Fruit fly (Drosophila melanogaster) whole organism, embryonic: ENCODE data around the gene TFAM.
A peak's percentile ranks its signal among the peaks of the same experiment; 100 is the strongest.

Experiments used
- Asciz ChIP-seq: fragments of 200-800 bp; sonication (Bioruptor generic); optimal IDR thresholded peaks from 2 replicates; lab custom pipeline; 2017; ENCODE audit warnings: missing biosample characterization, mild to moderate bottlenecking, missing genetic modification characterization, missing genetic modification reagents
- BEAF-32 ChIP-seq: fragments of 200-800 bp; sonication (Bioruptor generic); optimal IDR thresholded peaks from 3 replicates; lab custom pipeline; 2017; ENCODE audit warnings: missing biosample characterization, missing genetic modification characterization, mild to moderate bottlenecking, moderate library complexity, missing genetic modification reagents
- Blimp-1 ChIP-seq: fragments of 200-800 bp; sonication (Bioruptor generic); optimal IDR thresholded peaks from 3 replicates; lab custom pipeline; 2018; ENCODE audit warnings: missing biosample characterization, missing genetic modification characterization, mild to moderate bottlenecking, moderate library complexity, missing genetic modification reagents
- CG10543 ChIP-seq: fragments of 200-800 bp; sonication (Bioruptor generic); optimal IDR thresholded peaks from 3 replicates; lab custom pipeline; 2017; ENCODE audit warnings: missing biosample characterization, mild to moderate bottlenecking, missing genetic modification characterization, moderate library complexity
- CG12391 ChIP-seq: fragments of 200-800 bp; sonication (Bioruptor generic); optimal IDR thresholded peaks from 3 replicates; lab custom pipeline; 2018; ENCODE audit warnings: missing biosample characterization, mild to moderate bottlenecking, missing genetic modification characterization, moderate library complexity
- CG12744 ChIP-seq: fragments of 200-800 bp; sonication (Bioruptor generic); optimal IDR thresholded peaks from 2 replicates; lab custom pipeline; 2016; ENCODE audit warnings: missing biosample characterization, missing genetic modification characterization
- CG13123 ChIP-seq: fragments of 200-800 bp; sonication (Bioruptor generic); optimal IDR thresholded peaks from 2 replicates; lab custom pipeline; 2016; ENCODE audit warnings: missing biosample characterization, missing genetic modification characterization
- CG14667 ChIP-seq: fragments of 200-800 bp; sonication (Bioruptor generic); IDR thresholded peaks from 2 replicates; pipeline ENCODE4 v1.3.6; 2022; ENCODE audit warnings: missing biosample characterization, missing genetic modification characterization
- CG14965 ChIP-seq: fragments of 200-800 bp; sonication (Bioruptor generic); optimal IDR thresholded peaks from 2 replicates; lab custom pipeline; 2016; ENCODE audit warnings: missing biosample characterization, missing genetic modification characterization, borderline replicate concordance
- CG1529 ChIP-seq: fragments of 200-800 bp; sonication (Bioruptor generic); optimal IDR thresholded peaks from 3 replicates; lab custom pipeline; 2018; ENCODE audit warnings: missing biosample characterization, missing genetic modification characterization
- CG18011 ChIP-seq: fragments of 200-800 bp; sonication (Bioruptor generic); optimal IDR thresholded peaks from 2 replicates; lab custom pipeline; 2017; ENCODE audit warnings: missing biosample characterization, missing genetic modification characterization, mild to moderate bottlenecking, moderate library complexity, missing genotype
- CG18599 ChIP-seq: fragments of 200-800 bp; sonication (Bioruptor generic); optimal IDR thresholded peaks from 3 replicates; lab custom pipeline; 2017; ENCODE audit warnings: missing biosample characterization, missing genetic modification characterization, mild to moderate bottlenecking, moderate library complexity, missing genetic modification reagents
- CG2129 ChIP-seq: fragments of 200-800 bp; sonication (Bioruptor generic); IDR thresholded peaks from 2 replicates; pipeline ENCODE4 v1.3.6; 2022; ENCODE audit warnings: missing biosample characterization, missing genetic modification characterization; ENCODE audit not compliant: partially characterized antibody
- CG7786 ChIP-seq: fragments of 200-800 bp; sonication (Bioruptor generic); optimal IDR thresholded peaks from 2 replicates; lab custom pipeline; 2016; ENCODE audit warnings: missing biosample characterization, missing genetic modification characterization
- CG7987 ChIP-seq: fragments of 200-800 bp; sonication (Bioruptor generic); optimal IDR thresholded peaks from 2 replicates; lab custom pipeline; 2018; ENCODE audit warnings: missing biosample characterization, mild to moderate bottlenecking, missing genetic modification characterization, moderate library complexity
- CG8388 ChIP-seq: fragments of 200-800 bp; sonication (Bioruptor generic); optimal IDR thresholded peaks from 2 replicates; lab custom pipeline; 2019; ENCODE audit warnings: missing biosample characterization, mild to moderate bottlenecking, missing genetic modification characterization, moderate library complexity
- Elba2 ChIP-seq: fragments of 200-800 bp; sonication (Bioruptor generic); optimal IDR thresholded peaks from 3 replicates; lab custom pipeline; 2016; ENCODE audit warnings: missing biosample characterization, missing genetic modification characterization
- Ets65A ChIP-seq: fragments of 200-800 bp; sonication (Bioruptor generic); peaks from one replicate; lab custom pipeline; 2016; ENCODE audit warnings: missing biosample characterization, missing genetic modification characterization
- GATAe ChIP-seq: fragments of 200-800 bp; sonication (Bioruptor generic); conservative IDR thresholded peaks from 2 replicates; pipeline ENCODE4 v1.3.6; 2022; ENCODE audit warnings: missing biosample characterization, missing genetic modification characterization
- Gug ChIP-seq: fragments of 200-800 bp; sonication (Bioruptor generic); IDR thresholded peaks from 4 replicates; pipeline ENCODE4 v1.3.6; 2022; ENCODE audit warnings: missing biosample characterization, missing genetic modification characterization
- HmgZ ChIP-seq: fragments of 200-800 bp; sonication (Bioruptor generic); optimal IDR thresholded peaks from 2 replicates; lab custom pipeline; 2018; ENCODE audit warnings: missing biosample characterization, mild to moderate bottlenecking, missing genetic modification characterization
- Hr3 ChIP-seq: fragments of 200-800 bp; sonication (Bioruptor generic); optimal IDR thresholded peaks from 3 replicates; lab custom pipeline; 2016; ENCODE audit warnings: missing biosample characterization, missing genetic modification characterization
- Hr39 ChIP-seq: fragments of >200 bp; optimal IDR thresholded peaks from 2 replicates; lab custom pipeline; 2017
- Hr51 ChIP-seq, 2 experiments: fragments of 200-800 bp; sonication (Bioruptor generic); optimal IDR thresholded peaks; 2 replicates in 1 of 2; 3 replicates in 1 of 2; lab custom pipeline; 2016 to 2018; ENCODE audit warnings: missing biosample characterization in 2 of 2, missing genetic modification characterization in 2 of 2, mild to moderate bottlenecking in 1 of 2, moderate library complexity in 1 of 2
- Hr78 ChIP-seq, 2 experiments: fragments of 200-800 bp in 1 of 2; fragments of >200 bp in 1 of 2; sonication (Bioruptor generic) in 1 of 2; optimal IDR thresholded peaks; 2 replicates each; lab custom pipeline; 2017 to 2019; ENCODE audit warnings: missing biosample characterization in 2 of 2, missing genetic modification characterization in 2 of 2, mild to moderate bottlenecking in 1 of 2, moderate library complexity in 1 of 2
- NC2β ChIP-seq: fragments of 200-800 bp; sonication (Bioruptor generic); optimal IDR thresholded peaks from 2 replicates; lab custom pipeline; 2016; ENCODE audit warnings: missing biosample characterization, missing genetic modification characterization
- Nf-YC ChIP-seq: fragments of 200-800 bp; optimal IDR thresholded peaks from 3 replicates; lab custom pipeline; 2019; ENCODE audit warnings: missing biosample characterization, mild to moderate bottlenecking, missing genetic modification characterization, moderate library complexity
- Oli ChIP-seq: fragments of 200-800 bp; sonication (Bioruptor generic); optimal IDR thresholded peaks from 2 replicates; lab custom pipeline; 2018; ENCODE audit warnings: missing biosample characterization, mild to moderate bottlenecking, missing genetic modification characterization, moderate library complexity
- Pdp1 ChIP-seq, 2 experiments: fragments of 200-800 bp; sonication (Bioruptor generic); optimal IDR thresholded peaks; 3 replicates each; lab custom pipeline; 2016; ENCODE audit warnings: missing biosample characterization in 2 of 2, missing genetic modification characterization in 2 of 2, mild to moderate bottlenecking in 1 of 2, moderate library complexity in 1 of 2
- Spps ChIP-seq: fragments of 200-800 bp; sonication (Bioruptor generic); optimal IDR thresholded peaks from 2 replicates; lab custom pipeline; 2018; ENCODE audit warnings: missing biosample characterization, mild to moderate bottlenecking, missing genetic modification characterization
- Stat92E ChIP-seq, 3 experiments: fragments of >200 bp in 2 of 3; fragments of 200-800 bp in 1 of 3; sonication (Bioruptor generic) in 1 of 3; optimal IDR thresholded peaks; 2 replicates each; lab custom pipeline; 2017 to 2019; ENCODE audit warnings: missing biosample characterization in 3 of 3, missing genetic modification characterization in 3 of 3, mild to moderate bottlenecking in 1 of 3, moderate library complexity in 1 of 3
- YL-1 ChIP-seq: fragments of 200-800 bp; sonication (Bioruptor generic); optimal IDR thresholded peaks from 3 replicates; lab custom pipeline; 2017; ENCODE audit warnings: missing biosample characterization, mild to moderate bottlenecking, missing genetic modification characterization
- chm ChIP-seq: fragments of 200-800 bp; sonication (Bioruptor generic); IDR thresholded peaks from 2 replicates; pipeline ENCODE4 v1.3.6; 2022; ENCODE audit warnings: missing biosample characterization, missing genetic modification characterization
- chn ChIP-seq: fragments of 200-800 bp; sonication (Bioruptor generic); optimal IDR thresholded peaks from 2 replicates; lab custom pipeline; 2016; ENCODE audit warnings: missing biosample characterization, missing genetic modification characterization
- crc ChIP-seq: fragments of 200-800 bp; sonication (Bioruptor generic); optimal IDR thresholded peaks from 2 replicates; lab custom pipeline; 2016; ENCODE audit warnings: missing biosample characterization, missing genetic modification characterization
- dan ChIP-seq: fragments of 200-800 bp; sonication (Bioruptor generic); IDR thresholded peaks from 2 replicates; pipeline ENCODE4 v1.3.6; 2022; ENCODE audit warnings: missing biosample characterization, missing genetic modification characterization
- eyg ChIP-seq: fragments of 200-800 bp; sonication (Bioruptor generic); optimal IDR thresholded peaks from 3 replicates; lab custom pipeline; 2016; ENCODE audit warnings: missing biosample characterization, missing genetic modification characterization
- fd64A ChIP-seq: fragments of 200-800 bp; sonication (Bioruptor generic); optimal IDR thresholded peaks from 3 replicates; lab custom pipeline; 2018; ENCODE audit warnings: missing biosample characterization, mild to moderate bottlenecking, missing genetic modification characterization
- gcm ChIP-seq: fragments of 200-800 bp; sonication (Bioruptor generic); optimal IDR thresholded peaks from 2 replicates; lab custom pipeline; 2019; ENCODE audit warnings: missing biosample characterization, mild to moderate bottlenecking, missing genetic modification characterization, moderate library complexity
- onecut ChIP-seq: fragments of 200-800 bp; sonication (Bioruptor generic); IDR thresholded peaks from 2 replicates; pipeline ENCODE4 v1.3.6; 2022; ENCODE audit warnings: missing biosample characterization, missing genetic modification characterization
- ranshi ChIP-seq: fragments of 200-800 bp; sonication (Bioruptor generic); IDR thresholded peaks from 2 replicates; pipeline ENCODE4 v1.3.6; 2022; ENCODE audit warnings: missing biosample characterization, missing genetic modification characterization
- row ChIP-seq: fragments of 200-800 bp; sonication (Bioruptor generic); IDR thresholded peaks from 3 replicates; pipeline ENCODE4 v1.3.6; 2022; ENCODE audit warnings: missing biosample characterization, missing genetic modification characterization
- sob ChIP-seq: fragments of 200-800 bp; sonication (Bioruptor generic); IDR thresholded peaks from 2 replicates; pipeline ENCODE4 v1.3.6; 2022; ENCODE audit warnings: missing biosample characterization, missing genetic modification characterization
- sr ChIP-seq: fragments of 200-800 bp; sonication (Bioruptor generic); IDR thresholded peaks from 3 replicates; pipeline ENCODE4 v1.3.6; 2022; ENCODE audit warnings: missing biosample characterization, missing genetic modification characterization
- ttk ChIP-seq: fragments of 200-800 bp; sonication (Bioruptor generic); IDR thresholded peaks from 2 replicates; pipeline ENCODE4 v2.1.2; 2022; ENCODE audit warnings: missing biosample characterization, missing genetic modification characterization
- tup ChIP-seq: fragments of 200-800 bp; sonication (Bioruptor generic); optimal IDR thresholded peaks from 2 replicates; lab custom pipeline; 2016; ENCODE audit warnings: missing biosample characterization, mild to moderate bottlenecking, missing genetic modification characterization, moderate library complexity
- vvl ChIP-seq: fragments of 200-800 bp; sonication (Bioruptor generic); IDR thresholded peaks from 2 replicates; pipeline ENCODE4 v1.3.6; 2022; ENCODE audit warnings: missing biosample characterization, missing genetic modification characterization

TFAM gene

DNA sequence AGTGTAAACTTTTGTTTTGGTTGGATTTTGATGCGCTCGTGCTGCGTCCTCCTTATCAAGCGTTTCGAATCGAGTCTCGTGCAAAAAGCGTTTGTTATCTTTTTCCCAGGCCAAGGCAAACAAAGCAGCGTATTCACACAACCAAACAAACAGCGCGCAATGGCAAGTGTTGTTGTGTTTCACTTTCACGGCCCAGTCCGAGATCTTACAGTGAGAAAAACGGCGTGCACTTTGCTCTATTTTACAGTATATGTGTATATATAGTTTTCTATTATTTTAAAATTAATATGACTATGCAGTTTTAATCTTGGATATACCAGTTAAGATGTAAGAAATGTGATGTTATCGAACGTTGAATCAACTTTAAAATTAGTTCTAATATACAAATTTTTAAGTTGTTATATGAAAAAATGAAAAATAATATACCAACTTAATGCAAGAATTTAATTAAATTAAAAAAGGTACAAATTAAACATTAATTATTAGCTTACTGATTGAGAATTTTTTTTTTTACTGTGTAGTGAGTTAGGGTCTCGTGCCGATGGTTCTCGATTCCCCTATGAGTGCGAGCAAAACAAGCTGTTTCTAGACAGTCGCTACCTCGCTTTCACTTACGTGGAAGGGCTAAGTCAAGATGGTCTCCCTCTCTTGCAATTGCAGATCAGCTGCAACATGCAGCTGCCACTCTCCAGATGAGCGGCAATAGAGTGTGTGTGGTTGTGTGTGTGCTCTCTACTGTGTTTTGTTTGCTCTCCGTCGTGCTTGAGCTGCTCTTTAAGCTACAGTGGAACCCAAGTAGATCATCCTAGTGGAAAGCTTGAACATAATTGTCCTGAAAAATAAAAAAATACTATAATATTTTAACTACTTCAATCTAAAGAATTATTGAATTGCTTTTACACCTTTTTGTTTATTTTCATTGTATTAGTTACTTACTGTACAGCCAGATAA is 17.7 kb upstream of the TFAM start (continued):
- TF ChIP-seq Stat92E (GFP tag; optimal IDR thresholded peaks at IDR 0.05; lab: Kevin White, UChicago), result peak in 1 of 3 experiments; percentile 88
- TF ChIP-seq CG18011 (GFP tag; lab: Kevin White, UChicago), result peak; percentile 47
- TF ChIP-seq vvl, result peak; percentile 86
- peak; percentile 85 for TF ChIP-seq Hr3 (GFP tag; lab: Kevin White, UChicago)
- TF ChIP-seq CG14965 (GFP tag; lab: Kevin White, UChicago), result no peak
- TF ChIP-seq CG12744 (GFP tag; lab: Kevin White, UChicago), result no peak
- no peak for TF ChIP-seq CG2129 (GFP tag; lab: Robert Waterston, UW)
- TF ChIP-seq tup (GFP tag; lab: Kevin White, UChicago), result no peak
- TF ChIP-seq CG13123, result peak; percentile 55
- peak; percentile 73 for TF ChIP-seq Ets65A
- peak; percentile 72 for TF ChIP-seq CG10543 (GFP tag; lab: Kevin White, UChicago)
- TF ChIP-seq Asciz (GFP tag; lab: Kevin White, UChicago), result peak; percentile 88
- TF ChIP-seq Oli, result peak; percentile 91
- peak; percentile 95 for TF ChIP-seq Spps (tag; lab: Kevin White, UChicago)
- peak; percentile 34 for TF ChIP-seq CG7987 (GFP tag; lab: Kevin White, UChicago)
- TF ChIP-seq eyg (GFP tag; lab: Kevin White, UChicago), result no peak
- peak; percentile 85 for TF ChIP-seq CG18599 (GFP tag; lab: Kevin White, UChicago)
- TF ChIP-seq YL-1 (GFP tag; lab: Kevin White, UChicago), result peak; percentile 20
- TF ChIP-seq onecut (GFP tag; lab: Robert Waterston, UW), result peak; percentile 67
- peak in 1 of 2 experiments; percentile 92 for TF ChIP-seq Hr51 (GFP tag; optimal IDR thresholded peaks at IDR 0.05; lab: Kevin White, UChicago)
- peak; percentile 23 for TF ChIP-seq Elba2 (GFP tag; lab: Kevin White, UChicago)
- no peak for TF ChIP-seq CG7786 (GFP tag; lab: Kevin White, UChicago)
- peak; percentile 71 for TF ChIP-seq CG1529 (GFP tag; lab: Kevin White, UChicago)
- peak; percentile 73 for TF ChIP-seq Nf-YC (tag; lab: Kevin White, UChicago)
- TF ChIP-seq HmgZ, result peak; percentile 50
- no peak for TF ChIP-seq NC2β (GFP tag; lab: Kevin White, UChicago)
- TF ChIP-seq CG12391, result peak; percentile 96
- peak; percentile 56; the same call in 1 of the 2 replicates for TF ChIP-seq chm
- peak; percentile 96 for TF ChIP-seq CG8388 (GFP tag; lab: Kevin White, UChicago)
- TF ChIP-seq Pdp1 (GFP tag; optimal IDR thresholded peaks at IDR 0.05; lab: Kevin White, UChicago), result peak in 1 of 2 experiments; percentile 13
- TF ChIP-seq GATAe (GFP tag; lab: Robert Waterston, UW), result no peak; the same call in 1 of the 2 replicates
- TF ChIP-seq BEAF-32, result no peak
- TF ChIP-seq row (GFP tag; lab: Robert Waterston, UW), result peak; percentile 73
- peak; percentile 79 for TF ChIP-seq CG14667 (GFP tag; lab: Robert Waterston, UW)
- TF ChIP-seq chn, result no peak
- peak; percentile 96 for TF ChIP-seq gcm (GFP tag; lab: Kevin White, UChicago)
- peak; percentile 81 for TF ChIP-seq ttk (GFP tag; lab: Robert Waterston, UW)
- TF ChIP-seq sr (GFP tag; lab: Robert Waterston, UW), result no peak
- peak; percentile 73 for TF ChIP-seq ranshi
- TF ChIP-seq fd64A (GFP tag; lab: Kevin White, UChicago), result peak; percentile 23
- TF ChIP-seq Hr78 (GFP tag; optimal IDR thresholded peaks at IDR 0.05; lab: Kevin White, UChicago), result peak in 1 of 2 experiments; percentile 82
- TF ChIP-seq sob (GFP tag; lab: Robert Waterston, UW), result peak; percentile 33; the same call in 1 of the 2 replicates
- TF ChIP-seq dan, result no peak
- TF ChIP-seq Gug (GFP tag; lab: Robert Waterston, UW), result peak; percentile 58; the same call in 2 of the 4 replicates
- TF ChIP-seq Hr39 (lab: Kevin White, UChicago), result no peak
- TF ChIP-seq crc, result no peak
- TF ChIP-seq Blimp-1 (GFP tag; lab: Kevin White, UChicago), result peak; percentile 97
